Fruit fly (Drosophila melanogaster) whole organism, wandering third instar larva: Measurements from ENCODE around the gene ATPsynD.

Source experiments
- Dfd ChIP-seq: fragments of >200 bp; optimal IDR thresholded peaks from 2 replicates; lab custom pipeline; 2017; ENCODE audit warnings: missing biosample characterization, missing genetic modification characterization
- Dif ChIP-seq: fragments of 200-275, 200-300 bp; sonication (Bioruptor generic); optimal IDR thresholded peaks from 2 replicates; lab custom pipeline; 2018; ENCODE audit warnings: missing biosample characterization, missing genetic modification characterization; ENCODE audit not compliant: partially characterized antibody
- Hnf4 ChIP-seq: fragments of 200-800 bp; sonication (Bioruptor generic); optimal IDR thresholded peaks from 2 replicates; lab custom pipeline; 2016; ENCODE audit warnings: missing biosample characterization, mild to moderate bottlenecking, missing genetic modification characterization
- Hr83 ChIP-seq: fragments of 200-300 bp; sonication (Bioruptor generic); optimal IDR thresholded peaks from 2 replicates; lab custom pipeline; 2016; ENCODE audit warnings: missing biosample characterization, mild to moderate bottlenecking, missing genetic modification characterization, moderate library complexity; ENCODE audit not compliant: poor library complexity, severe bottlenecking
- Mio ChIP-seq: sonication (Bioruptor generic); optimal IDR thresholded peaks from 2 replicates; lab custom pipeline; 2016; ENCODE audit warnings: missing biosample characterization, missing genetic modification characterization
- OdsH ChIP-seq: fragments of 200-800 bp; sonication (Bioruptor generic); optimal IDR thresholded peaks from 2 replicates; lab custom pipeline; 2016; ENCODE audit warnings: missing biosample characterization, mild to moderate bottlenecking, missing genetic modification characterization
- br ChIP-seq: fragments of 200-800 bp; sonication (Bioruptor generic); optimal IDR thresholded peaks from 2 replicates; lab custom pipeline; 2016; ENCODE audit warnings: missing biosample characterization, missing genetic modification characterization
- lola ChIP-seq: fragments of >200 bp; optimal IDR thresholded peaks from 2 replicates; lab custom pipeline; 2017; ENCODE audit warnings: missing biosample characterization, missing genetic modification characterization
- pan ChIP-seq: fragments of >200 bp; optimal IDR thresholded peaks from 2 replicates; lab custom pipeline; 2017
- sage ChIP-seq: fragments of 200-800 bp; sonication (Bioruptor generic); optimal IDR thresholded peaks from 2 replicates; lab custom pipeline; 2016; ENCODE audit warnings: missing biosample characterization, mild to moderate bottlenecking, missing genetic modification characterization
- sv ChIP-seq: fragments of 200-800 bp; sonication (Bioruptor generic); optimal IDR thresholded peaks from 3 replicates; lab custom pipeline; 2016; ENCODE audit warnings: missing biosample characterization, missing genetic modification characterization
- usp ChIP-seq: fragments of >200 bp; optimal IDR thresholded peaks from 2 replicates; lab custom pipeline; 2017; ENCODE audit warnings: missing biosample characterization, missing genetic modification characterization
- woc ChIP-seq: sonication (Bioruptor generic); optimal IDR thresholded peaks from 2 replicates; lab custom pipeline; 2016; ENCODE audit warnings: missing biosample characterization, mild to moderate bottlenecking, missing genetic modification characterization

- TF ChIP-seq Dif (GFP tag; lab: Kevin White, UChicago) (no peak), usp (GFP tag; lab: Kevin White, UChicago) (no peak), Hnf4 (GFP tag; lab: Kevin White, UChicago) (no peak), pan (lab: Kevin White, UChicago) (no peak), lola (GFP tag; lab: Kevin White, UChicago) (no peak), sage (no peak), Dfd (GFP tag; lab: Kevin White, UChicago) (no peak), OdsH (GFP tag; lab: Kevin White, UChicago) (no peak), sv (GFP tag; lab: Kevin White, UChicago) (no peak), Mio (GFP tag; lab: Kevin White, UChicago) (no peak), Hr83 (GFP tag; lab: Kevin White, UChicago) (no peak), br (no peak), woc (GFP tag; lab: Kevin White, UChicago) (no peak)
Observed at dm6 chr3R:19088962-19089597, 5.7 kb upstream of the ATPsynD start.
